Fruit fly (Drosophila melanogaster) whole organism, embryonic: ENCODE measurements around the gene CG7094.

ENCODE experiments used
- ATbp ChIP-seq: fragments of 200-800 bp; sonication (Bioruptor generic); optimal IDR thresholded peaks from 2 replicates; lab custom pipeline; 2017; ENCODE audit warnings: missing biosample characterization, mild to moderate bottlenecking, missing genetic modification characterization, missing genetic modification reagents
- Blimp-1 ChIP-seq: fragments of 200-800 bp; sonication (Bioruptor generic); optimal IDR thresholded peaks from 3 replicates; lab custom pipeline; 2018; ENCODE audit warnings: missing biosample characterization, missing genetic modification characterization, mild to moderate bottlenecking, moderate library complexity, missing genetic modification reagents
- CG10209 ChIP-seq: fragments of 200-800 bp; sonication (Bioruptor generic); optimal IDR thresholded peaks from 3 replicates; lab custom pipeline; 2017; ENCODE audit warnings: missing biosample characterization, mild to moderate bottlenecking, missing genetic modification characterization, missing genetic modification reagents
- CG10321 ChIP-seq: fragments of 200-800 bp; sonication (Bioruptor generic); IDR thresholded peaks from 2 replicates; pipeline ENCODE4 v1.3.6; 2022; ENCODE audit warnings: missing biosample characterization, missing genetic modification characterization
- CG10366 ChIP-seq: fragments of 200-800 bp; sonication (Bioruptor generic); IDR thresholded peaks from 2 replicates; pipeline ENCODE4 v1.3.6; 2022; ENCODE audit warnings: missing biosample characterization, missing genetic modification characterization
- CG12659 ChIP-seq: fragments of 200-800 bp; sonication (Bioruptor generic); optimal IDR thresholded peaks from 3 replicates; lab custom pipeline; 2017; ENCODE audit warnings: mild to moderate bottlenecking, missing biosample characterization, missing genetic modification reagents, missing genetic modification characterization
- CG12769 ChIP-seq: fragments of 200-800 bp; sonication (Bioruptor generic); optimal IDR thresholded peaks from 2 replicates; lab custom pipeline; 2019; ENCODE audit warnings: missing biosample characterization, mild to moderate bottlenecking, missing genetic modification characterization, moderate library complexity
- CG13894 ChIP-seq: fragments of 200-800 bp; sonication (Bioruptor generic); optimal IDR thresholded peaks from 3 replicates; lab custom pipeline; 2018; ENCODE audit warnings: missing biosample characterization, mild to moderate bottlenecking, missing genetic modification characterization, moderate library complexity
- CG14860 ChIP-seq: fragments of 200-800 bp; sonication (Bioruptor generic); IDR thresholded peaks from 3 replicates; pipeline ENCODE4 v1.3.6; 2022; ENCODE audit warnings: missing biosample characterization, missing genetic modification characterization; ENCODE audit not compliant: partially characterized antibody
- CG15269 ChIP-seq: fragments of 200-800 bp; sonication (Bioruptor generic); optimal IDR thresholded peaks from 2 replicates; lab custom pipeline; 2018; ENCODE audit warnings: missing biosample characterization, mild to moderate bottlenecking, missing genetic modification characterization, moderate library complexity
- CG1647 ChIP-seq: fragments of 200-800 bp; sonication (Bioruptor generic); optimal IDR thresholded peaks from 3 replicates; lab custom pipeline; 2016; ENCODE audit warnings: missing biosample characterization, missing genetic modification characterization
- CG16779 ChIP-seq: fragments of 200-800 bp; sonication (Bioruptor generic); IDR thresholded peaks from 2 replicates; pipeline ENCODE4 v1.3.6; 2022; ENCODE audit warnings: missing biosample characterization, missing genetic modification characterization
- CG16863 ChIP-seq: fragments of 200-800 bp; sonication (Bioruptor generic); optimal IDR thresholded peaks from 3 replicates; lab custom pipeline; 2016; ENCODE audit warnings: missing biosample characterization, missing genetic modification characterization
- CG17328 ChIP-seq: fragments of 200-800 bp; sonication (Bioruptor generic); IDR thresholded peaks from 2 replicates; pipeline ENCODE4 v1.3.6; 2022; ENCODE audit warnings: missing biosample characterization, missing genetic modification characterization
- CG1792 ChIP-seq: fragments of 200-800 bp; sonication (Bioruptor generic); optimal IDR thresholded peaks from 2 replicates; lab custom pipeline; 2016; ENCODE audit warnings: missing biosample characterization, missing genetic modification characterization
- CG2678 ChIP-seq: fragments of 200-800 bp; sonication (Bioruptor generic); optimal IDR thresholded peaks from 3 replicates; lab custom pipeline; 2019; ENCODE audit warnings: missing biosample characterization, mild to moderate bottlenecking, missing genetic modification characterization, moderate library complexity
- CG31224 ChIP-seq: fragments of 200-800 bp; sonication (Bioruptor generic); IDR thresholded peaks from 2 replicates; pipeline ENCODE4 v1.3.6; 2022; ENCODE audit warnings: missing biosample characterization, missing genetic modification characterization
- CG3407 ChIP-seq: fragments of 200-800 bp; sonication (Bioruptor generic); optimal IDR thresholded peaks from 2 replicates; lab custom pipeline; 2018; ENCODE audit warnings: missing biosample characterization, mild to moderate bottlenecking, missing genetic modification characterization
- CG7786 ChIP-seq: fragments of 200-800 bp; sonication (Bioruptor generic); optimal IDR thresholded peaks from 2 replicates; lab custom pipeline; 2016; ENCODE audit warnings: missing biosample characterization, missing genetic modification characterization
- CG8924 ChIP-seq: fragments of 200-800 bp; optimal IDR thresholded peaks from 3 replicates; lab custom pipeline; 2019; ENCODE audit warnings: missing biosample characterization, mild to moderate bottlenecking, missing genetic modification characterization, moderate library complexity
- CG9932 ChIP-seq: fragments of 200-800 bp; sonication (Bioruptor generic); IDR thresholded peaks from 2 replicates; pipeline ENCODE4 v1.3.6; 2022; ENCODE audit warnings: missing biosample characterization, missing genetic modification characterization
- Dbx ChIP-seq: fragments of 200-800 bp; sonication (Bioruptor generic); IDR thresholded peaks from 3 replicates; pipeline ENCODE4 v1.3.6; 2022; ENCODE audit warnings: missing biosample characterization, missing genetic modification characterization
- Deaf1 ChIP-seq: fragments of 200-800 bp; optimal IDR thresholded peaks from 3 replicates; lab custom pipeline; 2019; ENCODE audit warnings: missing biosample characterization, mild to moderate bottlenecking, missing genetic modification characterization, moderate library complexity
- E2f2 ChIP-seq: fragments of 200-800 bp; sonication (Bioruptor generic); IDR thresholded peaks from 2 replicates; pipeline ENCODE4 v1.3.6; 2022; ENCODE audit warnings: missing biosample characterization, missing genetic modification characterization
- Ets97D ChIP-seq: fragments of 200-800 bp; sonication (Bioruptor generic); optimal IDR thresholded peaks from 3 replicates; lab custom pipeline; 2016; ENCODE audit warnings: missing biosample characterization, missing genetic modification characterization
- Gsc ChIP-seq: fragments of 200-800 bp; sonication (Bioruptor generic); IDR thresholded peaks from 2 replicates; pipeline ENCODE4 v1.3.6; 2022; ENCODE audit warnings: missing biosample characterization, missing genetic modification characterization
- HLH3B ChIP-seq: fragments of 200-800 bp; sonication (Bioruptor generic); IDR thresholded peaks from 2 replicates; pipeline ENCODE4 v1.3.6; 2022; ENCODE audit warnings: missing biosample characterization, missing genetic modification characterization
- Hr51 ChIP-seq, 2 experiments: fragments of 200-800 bp; sonication (Bioruptor generic); optimal IDR thresholded peaks; 2 replicates in 1 of 2; 3 replicates in 1 of 2; lab custom pipeline; 2016 to 2018; ENCODE audit warnings: missing biosample characterization in 2 of 2, missing genetic modification characterization in 2 of 2, mild to moderate bottlenecking in 1 of 2, moderate library complexity in 1 of 2
- Hsf ChIP-seq: fragments of 200-800 bp; sonication (Bioruptor generic); optimal IDR thresholded peaks from 3 replicates; lab custom pipeline; 2016; ENCODE audit warnings: missing biosample characterization, missing genetic modification characterization
- Mes4 ChIP-seq: fragments of 200-800 bp; sonication (Bioruptor generic); optimal IDR thresholded peaks from 2 replicates; lab custom pipeline; 2016; ENCODE audit warnings: missing biosample characterization, missing genetic modification characterization
- NK7.1 ChIP-seq: fragments of 200-800 bp; sonication (Bioruptor generic); optimal IDR thresholded peaks from 3 replicates; lab custom pipeline; 2016; ENCODE audit warnings: missing biosample characterization, missing genetic modification characterization
- Neu2 ChIP-seq: fragments of 200-800 bp; sonication (Bioruptor generic); optimal IDR thresholded peaks from 3 replicates; lab custom pipeline; 2016; ENCODE audit warnings: missing biosample characterization, missing genetic modification characterization, borderline replicate concordance
- Oaz ChIP-seq: fragments of 200-800 bp; sonication (Bioruptor generic); IDR thresholded peaks from 2 replicates; pipeline ENCODE4 v1.3.6; 2022; ENCODE audit warnings: missing biosample characterization, missing genetic modification characterization
- Oli ChIP-seq: fragments of 200-800 bp; sonication (Bioruptor generic); optimal IDR thresholded peaks from 2 replicates; lab custom pipeline; 2018; ENCODE audit warnings: missing biosample characterization, mild to moderate bottlenecking, missing genetic modification characterization, moderate library complexity
- Sox102F ChIP-seq: fragments of 200-800 bp; sonication (Bioruptor generic); optimal IDR thresholded peaks from 2 replicates; lab custom pipeline; 2018; ENCODE audit warnings: missing biosample characterization, mild to moderate bottlenecking, missing genetic modification characterization, moderate library complexity
- Ssrp ChIP-seq: fragments of 200-800 bp; sonication (Bioruptor generic); optimal IDR thresholded peaks from 2 replicates; lab custom pipeline; 2018; ENCODE audit warnings: missing biosample characterization, mild to moderate bottlenecking, missing genetic modification characterization, moderate library complexity
- Vsx1 ChIP-seq: fragments of 200-800 bp; sonication (Bioruptor generic); optimal IDR thresholded peaks from 2 replicates; lab custom pipeline; 2017; ENCODE audit warnings: missing biosample characterization, mild to moderate bottlenecking, missing genetic modification characterization, missing genetic modification reagents
- Xbp1 ChIP-seq: fragments of 200-800 bp; sonication (Bioruptor generic); optimal IDR thresholded peaks from 3 replicates; lab custom pipeline; 2016; ENCODE audit warnings: missing biosample characterization, mild to moderate bottlenecking, missing genetic modification characterization
- cato ChIP-seq: fragments of 200-800 bp; sonication (Bioruptor generic); optimal IDR thresholded peaks from 2 replicates; lab custom pipeline; 2016; ENCODE audit warnings: missing biosample characterization, missing genetic modification characterization, borderline replicate concordance
- dysf ChIP-seq: fragments of 200-800 bp; sonication (Bioruptor generic); IDR thresholded peaks from 3 replicates; pipeline ENCODE4 v1.3.6; 2022; ENCODE audit warnings: missing biosample characterization, missing genetic modification characterization
- eve ChIP-seq, 2 experiments: fragments of >200 bp; optimal IDR thresholded peaks; 2 replicates each; lab custom pipeline; 2017; ENCODE audit warnings: missing biosample characterization in 2 of 2, missing genetic modification characterization in 2 of 2
- fd96Cb ChIP-seq: fragments of 200-800 bp; sonication (Bioruptor generic); optimal IDR thresholded peaks from 2 replicates; lab custom pipeline; 2018; ENCODE audit warnings: missing biosample characterization, mild to moderate bottlenecking, missing genetic modification characterization, moderate library complexity
- gt ChIP-seq: fragments of 200-800 bp; sonication (Bioruptor generic); IDR thresholded peaks from 2 replicates; pipeline ENCODE4 v1.3.6; 2022; ENCODE audit warnings: missing biosample characterization, missing genetic modification characterization
- jigr1 ChIP-seq: fragments of 200-800 bp; sonication (Bioruptor generic); IDR thresholded peaks from 3 replicates; pipeline ENCODE4 v1.3.6; 2022; ENCODE audit warnings: missing biosample characterization, missing genetic modification characterization
- jumu ChIP-seq: fragments of 200-800 bp; sonication (Bioruptor generic); optimal IDR thresholded peaks from 3 replicates; lab custom pipeline; 2016; ENCODE audit warnings: missing biosample characterization, missing genetic modification characterization
- onecut ChIP-seq: fragments of 200-800 bp; sonication (Bioruptor generic); IDR thresholded peaks from 2 replicates; pipeline ENCODE4 v1.3.6; 2022; ENCODE audit warnings: missing biosample characterization, missing genetic modification characterization
- otp ChIP-seq: fragments of 200-800 bp; sonication (Bioruptor generic); IDR thresholded peaks from 3 replicates; pipeline ENCODE4, ENCODE4 v1.3.6; 2022; ENCODE audit warnings: missing biosample characterization, missing genetic modification characterization
- pho ChIP-seq: fragments of 200-800 bp; sonication (Bioruptor generic); optimal IDR thresholded peaks from 2 replicates; lab custom pipeline; 2016; ENCODE audit warnings: missing biosample characterization, missing genetic modification characterization
- prd ChIP-seq, 3 experiments: fragments of >200 bp in 2 of 3; fragments of 200-800 bp in 1 of 3; sonication (Bioruptor generic) in 1 of 3; optimal IDR thresholded peaks in 2 of 3; IDR thresholded peaks in 1 of 3; 2 replicates in 2 of 3; 3 replicates in 1 of 3; pipeline versions ENCODE4 v1.3.6 to Lab custom; 2017 to 2022; ENCODE audit warnings: missing biosample characterization in 1 of 3, missing genetic modification characterization in 1 of 3
- tx ChIP-seq: fragments of 200-800 bp; sonication (Bioruptor generic); optimal IDR thresholded peaks from 2 replicates; lab custom pipeline; 2016; ENCODE audit warnings: missing biosample characterization, missing genetic modification characterization

Gene CG7094

DNA sequence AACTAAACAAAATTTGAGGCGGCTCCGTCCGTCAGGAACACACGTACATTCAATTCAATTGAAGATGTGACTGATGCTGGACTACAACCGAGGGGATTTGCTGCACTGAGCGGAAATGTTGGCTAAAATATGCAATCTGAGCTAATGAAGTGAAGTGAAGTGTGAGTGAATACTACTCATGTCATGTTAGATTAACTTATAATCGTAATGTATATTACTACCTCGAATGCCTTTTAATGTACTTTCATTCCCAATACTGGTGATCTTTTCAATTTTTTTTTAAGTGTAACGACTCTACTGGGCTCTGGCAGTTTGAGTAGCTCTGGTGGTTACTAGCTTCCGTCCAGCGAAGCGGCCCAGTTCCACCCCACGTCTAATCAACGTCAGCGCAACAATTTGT, 27.4 kb upstream of the CG7094 start (continued):
- TF ChIP-seq fd96Cb (tag; lab: Kevin White, UChicago) (peak; percentile 28), CG7786 (GFP tag; lab: Kevin White, UChicago) (peak; percentile 2), CG8924 (tag; lab: Kevin White, UChicago) (peak; percentile 45), pho (GFP tag; lab: Kevin White, UChicago) (no peak), Vsx1 (GFP tag; lab: Kevin White, UChicago) (no peak), tx (GFP tag; lab: Kevin White, UChicago) (peak; percentile 6), dysf (GFP tag; lab: Robert Waterston, UW) (peak; percentile 37; the same call in 1 of the 3 replicates), eve (GFP tag; optimal IDR thresholded peaks at IDR 0.05; lab: Kevin White, UChicago) (peak in 1 of 2 experiments; percentile 44), jumu (GFP tag; lab: Kevin White, UChicago) (peak; percentile 48), Dbx (no peak), otp (GFP tag; lab: Robert Waterston, UW) (0 out of 3 replicates have a peak, but pooled peaks have one; percentile 19), CG12659 (GFP tag; lab: Kevin White, UChicago) (peak; percentile 12), CG15269 (peak; percentile 32), Sox102F (GFP tag; lab: Kevin White, UChicago) (peak; percentile 54), Xbp1 (GFP tag; lab: Kevin White, UChicago) (peak; percentile 50), CG3407 (peak; percentile 48), Oli (tag; lab: Kevin White, UChicago) (peak; percentile 88), Hr51 (GFP tag; optimal IDR thresholded peaks at IDR 0.05; lab: Kevin White, UChicago) (peak in 1 of 2 experiments; percentile 52), Deaf1 (no peak), HLH3B (GFP tag; lab: Robert Waterston, UW) (peak; percentile 34; the same call in 1 of the 2 replicates), CG10366 (GFP tag; lab: Robert Waterston, UW) (peak; percentile 36), onecut (GFP tag; lab: Robert Waterston, UW) (peak; percentile 22; the same call in 1 of the 2 replicates), Hsf (GFP tag; lab: Kevin White, UChicago) (peak; percentile 21), ATbp (GFP tag; lab: Kevin White, UChicago) (peak; percentile 58), CG1792 (GFP tag; lab: Kevin White, UChicago) (no peak), Neu2 (GFP tag; lab: Kevin White, UChicago) (no peak), jigr1 (GFP tag; lab: Robert Waterston, UW) (no peak), E2f2 (no peak), prd (optimal IDR thresholded peaks at IDR 0.05; lab: Kevin White, UChicago) (no peak), prd (GFP tag; IDR thresholded peaks at IDR 0.05; lab: Robert Waterston, UW) (peak; percentile 37; the same call in 1 of the 3 replicates), CG14860 (GFP tag; lab: Robert Waterston, UW) (no peak), CG10209 (GFP tag; lab: Kevin White, UChicago) (peak; percentile 42), Gsc (GFP tag; lab: Robert Waterston, UW) (no peak), CG13894 (tag; lab: Kevin White, UChicago) (no peak), CG17328 (peak; percentile 55; the same call in 1 of the 2 replicates), CG2678 (tag; lab: Kevin White, UChicago) (peak; percentile 32), CG31224 (no peak), cato (GFP tag; lab: Kevin White, UChicago) (peak; percentile 20), CG1647 (GFP tag; lab: Kevin White, UChicago) (no peak), CG12769 (peak; percentile 24), CG10321 (GFP tag; lab: Robert Waterston, UW) (no peak), CG9932 (no peak), Oaz (GFP tag; lab: Robert Waterston, UW) (no peak), Mes4 (no peak), gt (no peak), CG16779 (GFP tag; lab: Robert Waterston, UW) (no peak), CG16863 (GFP tag; lab: Kevin White, UChicago) (peak; percentile 43), Ssrp (tag; lab: Kevin White, UChicago) (peak; percentile 49), Blimp-1 (peak; percentile 16), Ets97D (GFP tag; lab: Kevin White, UChicago) (no peak), NK7.1 (GFP tag; lab: Kevin White, UChicago) (no peak)
